Worm (Caenorhabditis elegans): ENCODE measurements around the gene mut-7.

Gene mut-7

ce11 chrIII:9509764-9510370 lies 32.3 kb downstream of the mut-7 start:
- no peak for TF ChIP-seq alr-1 (tag; optimal IDR thresholded peaks at IDR 0.05)
- peak; percentile 42 for TF ChIP-seq nhr-6 (tag; optimal IDR thresholded peaks at IDR 0.05)
- no peak for TF ChIP-seq mdl-1 (tag; optimal IDR thresholded peaks at IDR 0.05)
- TF ChIP-seq nhr-25 (tag; optimal IDR thresholded peaks at IDR 0.05) = peak; percentile 53
- no peak for TF ChIP-seq Y55F3AM.14 (GFP tag; optimal IDR thresholded peaks at IDR 0.05)
- TF ChIP-seq nhr-129 (tag; optimal IDR thresholded peaks at IDR 0.05) = no peak
- TF ChIP-seq mbf-1 (tag; optimal IDR thresholded peaks at IDR 0.05) = no peak
- peak; percentile 23 for TF ChIP-seq lin-13 (GFP tag; optimal IDR thresholded peaks at IDR 0.05)
- TF ChIP-seq lsy-2 (tag; optimal IDR thresholded peaks at IDR 0.05) = peak in 1 of 2 experiments; percentile 42
- TF ChIP-seq aly-2 (tag; optimal IDR thresholded peaks at IDR 0.05) = no peak
- no peak for TF ChIP-seq mab-5 (tag; optimal IDR thresholded peaks at IDR 0.05)
- TF ChIP-seq gmeb-1 (tag; optimal IDR thresholded peaks at IDR 0.05) = peak; percentile 4
- peak; percentile 23 for TF ChIP-seq ztf-4 (tag; optimal IDR thresholded peaks at IDR 0.05)
- peak; percentile 39 for TF ChIP-seq ama-1 (optimal IDR thresholded peaks at IDR 0.05)
- TF ChIP-seq crh-2 (tag; optimal IDR thresholded peaks at IDR 0.05) = peak; percentile 30
- TF ChIP-seq unc-55 (GFP tag; optimal IDR thresholded peaks at IDR 0.05) = peak; percentile 38
- no peak for TF ChIP-seq lin-39 (tag; optimal IDR thresholded peaks at IDR 0.05)
- TF ChIP-seq F13H6.1 (tag; optimal IDR thresholded peaks at IDR 0.05) = peak; percentile 37
- TF ChIP-seq nhr-21 (tag; optimal IDR thresholded peaks at IDR 0.05) = no peak
- TF ChIP-seq C34F6.9 (tag; optimal IDR thresholded peaks at IDR 0.05) = peak; percentile 36
- no peak for TF ChIP-seq elt-3 (tag; optimal IDR thresholded peaks at IDR 0.05)
- no peak for TF ChIP-seq elt-1 (tag; optimal IDR thresholded peaks at IDR 0.05)
- no peak for TF ChIP-seq peb-1 (tag; optimal IDR thresholded peaks at IDR 0.05)
- no peak for TF ChIP-seq sma-9 (GFP tag; optimal IDR thresholded peaks at IDR 0.05)
- no peak for TF ChIP-seq sma-9 (tag; optimal IDR thresholded peaks at IDR 0.05)
- TF ChIP-seq ztf-11 (tag; optimal IDR thresholded peaks at IDR 0.05) = no peak
- TF ChIP-seq R02D3.7 (tag; optimal IDR thresholded peaks at IDR 0.05) = no peak
- peak; percentile 29 for TF ChIP-seq zag-1 (tag; optimal IDR thresholded peaks at IDR 0.05)

ce11 chrIII:9507799-9508198 lies 34.4 kb downstream of the mut-7 start, which contains the start of gene vha-14:
TSS of gene vha-14 (plus strand) at chrIII:9508100.
- peak; percentile 87 for TF ChIP-seq crh-2 (tag; optimal IDR thresholded peaks at IDR 0.05)
- TF ChIP-seq lsy-2 (tag; optimal IDR thresholded peaks at IDR 0.05) = peak in 1 of 2 experiments; percentile 71
- TF ChIP-seq R02D3.7 (tag; optimal IDR thresholded peaks at IDR 0.05) = no peak
- peak; percentile 64 for TF ChIP-seq unc-55 (GFP tag; optimal IDR thresholded peaks at IDR 0.05)
- peak; percentile 20 for TF ChIP-seq ama-1 (optimal IDR thresholded peaks at IDR 0.05)
- TF ChIP-seq snpc-4 (tag; optimal IDR thresholded peaks at IDR 0.05) = peak; percentile 31
- peak; percentile 4 for TF ChIP-seq sma-3 (GFP tag; optimal IDR thresholded peaks at IDR 0.05)
- no peak for TF ChIP-seq zag-1 (tag; optimal IDR thresholded peaks at IDR 0.05)
- peak; percentile 9 for TF ChIP-seq nhr-21 (tag; optimal IDR thresholded peaks at IDR 0.05)
- no peak for TF ChIP-seq lin-11 (tag; optimal IDR thresholded peaks at IDR 0.05)
- peak; percentile 9 for TF ChIP-seq nhr-25 (tag; optimal IDR thresholded peaks at IDR 0.05)
- peak; percentile 74 for TF ChIP-seq nhr-129 (tag; optimal IDR thresholded peaks at IDR 0.05)
- peak; percentile 20 for TF ChIP-seq ztf-4 (tag; optimal IDR thresholded peaks at IDR 0.05)
- peak; percentile 60 for TF ChIP-seq fos-1 (tag; optimal IDR thresholded peaks at IDR 0.05)
- TF ChIP-seq C34F6.9 (tag; optimal IDR thresholded peaks at IDR 0.05) = peak; percentile 81

ce11 chrIII:9504347-9504746 lies 37.8 kb downstream of the mut-7 start:
- TF ChIP-seq sem-4 (tag; optimal IDR thresholded peaks at IDR 0.05) = no peak
- TF ChIP-seq nhr-11 (tag; optimal IDR thresholded peaks at IDR 0.05) = no peak
- no peak for TF ChIP-seq lsy-2 (tag; optimal IDR thresholded peaks at IDR 0.05)
- TF ChIP-seq egl-27 (tag; optimal IDR thresholded peaks at IDR 0.05) = no peak
- no peak for TF ChIP-seq nhr-6 (tag; optimal IDR thresholded peaks at IDR 0.05)
- no peak for TF ChIP-seq nhr-23 (tag; optimal IDR thresholded peaks at IDR 0.05)
- TF ChIP-seq unc-39 (tag; optimal IDR thresholded peaks at IDR 0.05) = no peak
- TF ChIP-seq nhr-10 (tag; optimal IDR thresholded peaks at IDR 0.05) = no peak

ce11 chrIII:9502155-9502714 lies 39.9 kb downstream of the mut-7 start:
- TF ChIP-seq nhr-237 (tag; optimal IDR thresholded peaks at IDR 0.05) = no peak
- peak; percentile 58 for TF ChIP-seq sma-3 (GFP tag; optimal IDR thresholded peaks at IDR 0.05)
- TF ChIP-seq sma-9 (GFP tag; optimal IDR thresholded peaks at IDR 0.05) = peak; percentile 37
- TF ChIP-seq sma-9 (tag; optimal IDR thresholded peaks at IDR 0.05) = no peak
- peak in 1 of 2 experiments; percentile 35 for TF ChIP-seq lsy-2 (tag; optimal IDR thresholded peaks at IDR 0.05)
- TF ChIP-seq nhr-21 (tag; optimal IDR thresholded peaks at IDR 0.05) = peak; percentile 5
- no peak for TF ChIP-seq unc-62 (GFP tag; optimal IDR thresholded peaks at IDR 0.05)
- TF ChIP-seq fos-1 (tag; optimal IDR thresholded peaks at IDR 0.05) = peak; percentile 71
